Fruit fly (Drosophila melanogaster) whole organism, adult: ENCODE measurements around the gene CG34278.

Experiments used
- CG11617 ChIP-seq: fragments of 200-800 bp; sonication (Bioruptor generic); optimal IDR thresholded peaks from 2 replicates; lab custom pipeline; 2017; ENCODE audit warnings: mild to moderate bottlenecking, missing biosample characterization, missing genetic modification reagents, missing genetic modification characterization
- CG12768 ChIP-seq: fragments of 200-800 bp; sonication (Bioruptor generic); optimal IDR thresholded peaks from 2 replicates; lab custom pipeline; 2017; ENCODE audit warnings: missing biosample characterization, missing genetic modification characterization, mild to moderate bottlenecking, moderate library complexity, missing genetic modification reagents
- CG14711 ChIP-seq: fragments of 200-800 bp; sonication (Bioruptor generic); optimal IDR thresholded peaks from 2 replicates; lab custom pipeline; 2018; ENCODE audit warnings: missing biosample characterization, mild to moderate bottlenecking, missing genetic modification characterization, moderate library complexity
- CG5204 ChIP-seq: fragments of 200-800 bp; sonication (Bioruptor generic); optimal IDR thresholded peaks from 2 replicates; lab custom pipeline; 2016; ENCODE audit warnings: missing biosample characterization, missing genetic modification characterization
- Clk ChIP-seq: fragments of 200-800 bp; sonication (Bioruptor generic); optimal IDR thresholded peaks from 2 replicates; lab custom pipeline; 2017; ENCODE audit warnings: missing biosample characterization, missing genetic modification characterization
- Crg-1 ChIP-seq: fragments of 200-800 bp; sonication (Bioruptor generic); optimal IDR thresholded peaks from 2 replicates; lab custom pipeline; 2016; ENCODE audit warnings: missing biosample characterization, missing genetic modification characterization
- bab1 ChIP-seq: fragments of 200-800 bp; sonication (Bioruptor generic); optimal IDR thresholded peaks from 3 replicates; lab custom pipeline; 2019; ENCODE audit warnings: missing biosample characterization, mild to moderate bottlenecking, missing genetic modification characterization, moderate library complexity
- kay ChIP-seq: fragments of 200-800 bp; sonication (Bioruptor generic); peaks from one replicate; lab custom pipeline; 2016; ENCODE audit warnings: missing biosample characterization, missing genetic modification characterization, borderline replicate concordance
- pad ChIP-seq: fragments of 200-800 bp; sonication (Bioruptor generic); optimal IDR thresholded peaks from 3 replicates; lab custom pipeline; 2017; ENCODE audit warnings: missing biosample characterization, missing genetic modification characterization, mild to moderate bottlenecking, moderate library complexity, missing genetic modification reagents
- tj ChIP-seq: fragments of 200-800 bp; sonication (Bioruptor generic); optimal IDR thresholded peaks from 3 replicates; lab custom pipeline; 2017; ENCODE audit warnings: missing biosample characterization, mild to moderate bottlenecking, missing genetic modification characterization, moderate library complexity
- toe ChIP-seq: fragments of 200-800 bp; sonication (Bioruptor generic); optimal IDR thresholded peaks from 2 replicates; lab custom pipeline; 2016; ENCODE audit warnings: missing biosample characterization, missing genetic modification characterization

DNA sequence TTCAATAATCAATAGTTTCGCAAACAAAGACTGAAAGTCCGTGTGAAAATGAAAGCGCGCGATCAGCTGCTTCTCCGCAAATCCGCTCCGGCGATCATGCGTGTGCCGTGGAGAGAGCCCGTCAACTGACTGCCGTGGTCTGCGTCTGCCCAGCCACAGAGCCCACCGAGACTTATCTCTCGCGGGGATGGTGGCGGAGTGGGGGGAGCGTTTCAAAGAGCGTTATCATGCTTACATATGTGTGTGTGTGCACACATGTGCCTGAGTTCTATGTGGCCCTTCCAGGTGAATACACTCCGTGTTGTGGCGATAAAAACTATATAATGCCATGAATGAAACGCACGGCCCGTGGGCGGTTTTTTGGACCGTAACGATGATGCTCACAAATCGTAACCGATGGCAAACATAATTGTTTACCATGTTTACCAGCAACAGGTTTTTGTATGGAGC lies 42.3 kb upstream of the CG34278 start:
- peak; percentile 28 for TF ChIP-seq Crg-1 (GFP tag; lab: Kevin White, UChicago)
- no peak for TF ChIP-seq CG11617 (GFP tag; lab: Kevin White, UChicago)
- no peak for TF ChIP-seq bab1
- no peak for TF ChIP-seq toe (GFP tag; lab: Kevin White, UChicago)
- no peak for TF ChIP-seq CG5204 (GFP tag; lab: Kevin White, UChicago)
- TF ChIP-seq tj (GFP tag; lab: Kevin White, UChicago), result no peak
- TF ChIP-seq CG12768 (GFP tag; lab: Kevin White, UChicago), result peak; percentile 7
- no peak for TF ChIP-seq CG14711
- TF ChIP-seq kay (GFP tag; lab: Kevin White, UChicago), result no peak
- no peak for TF ChIP-seq pad (GFP tag; lab: Kevin White, UChicago)
- TF ChIP-seq Clk, result no peak
